Fruit fly (Drosophila melanogaster) whole organism, wandering third instar larva: ENCODE measurements around the gene CG13930.

Experiments
- CrebA ChIP-seq: fragments of 200-800 bp; sonication (Bioruptor generic); optimal IDR thresholded peaks from 2 replicates; lab custom pipeline; 2016; ENCODE audit warnings: missing biosample characterization, mild to moderate bottlenecking, missing genetic modification characterization, borderline replicate concordance
- Dif ChIP-seq: fragments of 200-275, 200-300 bp; sonication (Bioruptor generic); optimal IDR thresholded peaks from 2 replicates; lab custom pipeline; 2018; ENCODE audit warnings: missing biosample characterization, missing genetic modification characterization; ENCODE audit not compliant: partially characterized antibody
- Hr78 ChIP-seq: fragments of >200 bp; optimal IDR thresholded peaks from 2 replicates; lab custom pipeline; 2017; ENCODE audit warnings: missing biosample characterization, missing genetic modification characterization
- Myc ChIP-seq: fragments of >200 bp; optimal IDR thresholded peaks from 2 replicates; lab custom pipeline; 2017
- OdsH ChIP-seq: fragments of 200-800 bp; sonication (Bioruptor generic); optimal IDR thresholded peaks from 2 replicates; lab custom pipeline; 2016; ENCODE audit warnings: missing biosample characterization, mild to moderate bottlenecking, missing genetic modification characterization
- br ChIP-seq: fragments of 200-800 bp; sonication (Bioruptor generic); optimal IDR thresholded peaks from 2 replicates; lab custom pipeline; 2016; ENCODE audit warnings: missing biosample characterization, missing genetic modification characterization
- pan ChIP-seq: fragments of >200 bp; optimal IDR thresholded peaks from 2 replicates; lab custom pipeline; 2017
- psq ChIP-seq: fragments of 200-800 bp; sonication (Bioruptor generic); optimal IDR thresholded peaks from 3 replicates; lab custom pipeline; 2017; ENCODE audit warnings: missing biosample characterization, mild to moderate bottlenecking, missing genetic modification characterization, moderate library complexity
- tai ChIP-seq: sonication (Bioruptor generic); optimal IDR thresholded peaks from 2 replicates; lab custom pipeline; 2016; ENCODE audit warnings: missing biosample characterization, missing genetic modification characterization

DNA sequence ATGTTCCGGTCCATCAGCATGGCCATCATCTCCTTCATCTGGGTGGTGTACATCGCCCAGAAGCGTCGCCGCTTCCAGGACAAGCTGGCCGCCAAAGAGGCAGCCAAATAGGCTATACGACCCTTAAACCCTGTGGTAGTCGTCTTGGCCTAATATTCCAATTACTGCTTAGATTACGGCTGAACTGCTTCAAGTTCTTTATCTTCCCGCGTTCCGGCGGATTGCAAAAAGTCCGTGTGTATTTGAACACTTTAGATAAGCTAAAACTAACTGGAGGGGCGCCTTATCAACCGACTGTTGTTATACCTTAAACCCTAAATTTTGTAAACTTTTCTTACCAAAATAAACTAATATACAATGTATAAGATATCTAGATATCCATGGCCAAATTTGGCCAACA, 18.8 kb downstream of the CG13930 start:
- TF ChIP-seq OdsH (GFP tag; lab: Kevin White, UChicago) (no peak), pan (no peak), br (GFP tag; lab: Kevin White, UChicago) (no peak), tai (GFP tag; lab: Kevin White, UChicago) (no peak), Myc (lab: Kevin White, UChicago) (no peak), psq (GFP tag; lab: Kevin White, UChicago) (no peak), Hr78 (GFP tag; lab: Kevin White, UChicago) (no peak), CrebA (GFP tag; lab: Kevin White, UChicago) (no peak), Dif (GFP tag; lab: Kevin White, UChicago) (no peak)
